Fruit fly (Drosophila melanogaster): ENCODE measurements around the gene CG18088.

Gene CG18088

DNA sequence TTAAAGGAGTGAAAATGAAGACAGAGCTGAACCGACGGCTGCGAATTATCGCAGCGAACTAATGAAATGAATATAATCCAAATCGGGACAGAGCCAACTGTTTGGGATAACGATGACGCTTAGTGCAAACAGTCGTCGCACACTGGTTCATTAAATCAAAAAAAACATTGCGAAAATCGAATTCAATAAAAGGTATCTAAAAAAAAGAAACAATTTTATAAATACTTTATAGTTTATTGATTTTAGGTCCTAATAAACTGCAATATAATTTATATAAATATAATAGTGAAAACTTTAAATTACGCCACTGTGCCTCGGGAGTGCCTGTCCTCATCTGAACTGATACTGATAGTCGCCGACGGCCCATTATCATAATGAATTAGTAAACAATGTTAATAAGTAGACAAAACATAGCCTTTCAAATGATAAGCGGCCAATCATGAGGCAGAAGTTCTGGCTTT lies 8.3 kb upstream of the CG18088 start, which contains the start of gene CG31886:
CG31886 (minus strand) TSS at position 51 of the 461 bp plus-strand sequence.
- peak; percentile 35 for TF ChIP-seq Pif1A (GFP tag; optimal IDR thresholded peaks at IDR 0.05)
- peak; percentile 72 for TF ChIP-seq fd96Ca (GFP tag; IDR thresholded peaks at IDR 0.05)
- no peak; the same call in none of the 2 replicates for TF ChIP-seq CG32121 (GFP tag; IDR thresholded peaks at IDR 0.05)
- no peak; the same call in 1 of the 2 replicates for TF ChIP-seq CG12605 (GFP tag; IDR thresholded peaks at IDR 0.05)
- TF ChIP-seq Pif1B (GFP tag; optimal IDR thresholded peaks at IDR 0.05) = peak; percentile 27
- TF ChIP-seq CG14655 (GFP tag; optimal IDR thresholded peaks at IDR 0.05) = peak; percentile 72
- TF ChIP-seq gl (tag; optimal IDR thresholded peaks at IDR 0.05) = no peak

DNA sequence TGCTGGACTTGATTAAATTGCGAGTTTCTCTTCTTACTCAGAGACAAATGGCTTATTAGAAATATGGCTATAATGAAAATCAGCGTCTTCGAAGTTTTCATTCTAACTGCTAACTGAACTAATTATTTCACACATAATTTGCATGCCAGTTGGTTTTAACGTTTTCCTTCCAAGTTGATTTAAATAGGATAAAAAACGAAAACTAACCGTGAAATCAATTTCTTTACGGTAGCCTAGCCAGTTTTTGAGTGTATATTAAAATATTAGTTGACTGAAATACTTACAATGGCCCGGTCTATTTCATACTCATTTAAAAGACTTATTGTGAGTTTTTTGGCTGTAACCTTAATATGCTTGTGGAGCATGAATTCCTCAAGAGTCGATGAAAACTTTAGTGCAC lies 5.1 kb upstream of the CG18088 start, which contains the start of the genes CG9525 and CG32985:
CG9525 (minus strand) TSS at position 101 of the 400 bp plus-strand sequence.
CG32985 (plus strand) TSS at position 280 of the 400 bp plus-strand sequence.
- no peak for TF ChIP-seq CG4496 (GFP tag; IDR thresholded peaks at IDR 0.05)
- no peak for TF ChIP-seq CG14655 (GFP tag; optimal IDR thresholded peaks at IDR 0.05)
- TF ChIP-seq CG8301 (tag; optimal IDR thresholded peaks at IDR 0.05) = no peak
- no peak for TF ChIP-seq Snoo (tag; optimal IDR thresholded peaks at IDR 0.05)
- TF ChIP-seq CG17806 (tag; optimal IDR thresholded peaks at IDR 0.05) = no peak
- TF ChIP-seq gl (tag; optimal IDR thresholded peaks at IDR 0.05) = no peak
- TF ChIP-seq CG15710 (tag; optimal IDR thresholded peaks at IDR 0.05) = no peak
- TF ChIP-seq rn (GFP tag; IDR thresholded peaks at IDR 0.05) = no peak
- no peak for TF ChIP-seq EcR (GFP tag; optimal IDR thresholded peaks at IDR 0.05)
- TF ChIP-seq CG32121 (GFP tag; IDR thresholded peaks at IDR 0.05) = no peak
- TF ChIP-seq CG34367 (tag; optimal IDR thresholded peaks at IDR 0.05) = no peak
- no peak for TF ChIP-seq CG9948 (tag; optimal IDR thresholded peaks at IDR 0.05)
- TF ChIP-seq Pif1A (GFP tag; optimal IDR thresholded peaks at IDR 0.05) = no peak
- TF ChIP-seq Ets98B (GFP tag; IDR thresholded peaks at IDR 0.05) = no peak
- no peak for TF ChIP-seq CG12605 (GFP tag; IDR thresholded peaks at IDR 0.05)
- TF ChIP-seq CG10348 (GFP tag; IDR thresholded peaks at IDR 0.05) = no peak
- TF ChIP-seq CG8159 (tag; optimal IDR thresholded peaks at IDR 0.05) = no peak
- no peak for TF ChIP-seq fd96Ca (GFP tag; IDR thresholded peaks at IDR 0.05)
- TF ChIP-seq Pif1B (GFP tag; optimal IDR thresholded peaks at IDR 0.05) = no peak
- no peak for TF ChIP-seq CG13204 (GFP tag; optimal IDR thresholded peaks at IDR 0.05)

DNA sequence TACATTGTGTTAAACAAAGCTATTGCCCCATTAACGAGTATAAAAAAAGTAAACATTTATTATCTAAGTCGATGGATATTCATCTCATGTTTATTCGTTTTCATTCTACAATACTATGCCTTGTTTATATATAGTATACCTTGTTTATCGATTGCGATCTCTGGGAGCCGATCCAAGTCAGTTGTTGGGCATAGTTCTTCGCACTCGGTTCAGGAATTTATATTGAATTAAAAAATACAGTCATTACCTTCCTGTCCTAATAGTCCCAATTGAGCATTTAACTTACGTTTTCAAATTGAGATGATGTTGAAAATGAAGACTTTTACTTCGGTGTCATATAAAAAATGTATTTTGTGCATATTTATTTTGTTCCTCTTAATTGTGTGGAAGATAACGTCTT lies 2.7 kb upstream of the CG18088 start, which contains the start of gene CG32984:
CG32984 (plus strand) TSS at position 301 of the 400 bp plus-strand sequence.
- TF ChIP-seq D1 (tag; optimal IDR thresholded peaks at IDR 0.05) = no peak

DNA sequence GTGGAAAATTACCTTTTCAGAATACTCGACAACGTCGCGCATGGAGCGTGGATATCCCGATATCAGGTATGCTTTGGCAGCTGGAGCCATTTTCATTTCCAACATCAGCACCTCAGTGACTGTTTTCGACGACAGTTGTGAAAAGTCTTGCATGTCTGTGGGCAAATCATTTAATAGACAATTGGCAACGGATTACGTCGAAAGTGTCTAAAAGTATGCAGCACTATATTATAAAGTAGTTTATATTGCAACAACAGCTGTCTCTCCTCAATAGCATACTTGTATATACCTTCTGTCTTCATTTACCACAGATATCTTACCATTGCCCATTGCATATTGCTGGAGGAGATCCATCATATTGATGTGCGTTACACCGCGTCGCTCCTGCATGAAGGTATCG lies 5.6 kb downstream of the CG18088 start:
- no peak for TF ChIP-seq Pif1A (GFP tag; optimal IDR thresholded peaks at IDR 0.05)
- TF ChIP-seq fd96Ca (GFP tag; IDR thresholded peaks at IDR 0.05) = no peak
- TF ChIP-seq rn (GFP tag; IDR thresholded peaks at IDR 0.05) = no peak
- TF ChIP-seq gl (tag; optimal IDR thresholded peaks at IDR 0.05) = no peak
- TF ChIP-seq CG17806 (tag; optimal IDR thresholded peaks at IDR 0.05) = no peak
- no peak for TF ChIP-seq CG13204 (GFP tag; optimal IDR thresholded peaks at IDR 0.05)
- TF ChIP-seq Ets98B (GFP tag; IDR thresholded peaks at IDR 0.05) = no peak
- TF ChIP-seq CG8301 (tag; optimal IDR thresholded peaks at IDR 0.05) = no peak
- TF ChIP-seq CG9948 (tag; optimal IDR thresholded peaks at IDR 0.05) = no peak
- TF ChIP-seq Snoo (tag; optimal IDR thresholded peaks at IDR 0.05) = no peak
- no peak for TF ChIP-seq CG10348 (GFP tag; IDR thresholded peaks at IDR 0.05)
- no peak for TF ChIP-seq CG4496 (GFP tag; IDR thresholded peaks at IDR 0.05)
- TF ChIP-seq Pif1B (GFP tag; optimal IDR thresholded peaks at IDR 0.05) = no peak
- no peak for TF ChIP-seq CG8159 (tag; optimal IDR thresholded peaks at IDR 0.05)

DNA sequence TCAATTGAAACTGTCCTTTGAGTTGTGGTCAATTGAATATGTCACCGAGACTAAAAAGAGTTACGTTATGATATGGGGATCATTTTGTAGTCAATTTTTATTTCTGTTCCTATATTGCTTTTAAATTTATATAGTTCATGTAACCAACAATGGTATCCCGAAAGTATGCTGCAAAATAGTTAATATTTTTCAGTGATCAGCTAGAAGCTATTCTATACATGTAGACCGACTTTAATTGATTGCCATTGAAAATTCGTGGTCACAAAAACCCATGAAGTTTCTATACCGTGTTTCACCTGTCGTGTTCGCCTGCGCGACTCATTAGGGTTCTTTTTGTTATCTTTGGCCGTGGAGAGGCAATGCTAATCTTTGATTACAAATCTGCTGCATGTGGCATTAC lies 7.2 kb downstream of the CG18088 start:
- TF ChIP-seq CG14655 (GFP tag; optimal IDR thresholded peaks at IDR 0.05) (no peak), CG9948 (tag; optimal IDR thresholded peaks at IDR 0.05) (no peak), gl (tag; optimal IDR thresholded peaks at IDR 0.05) (no peak), CG13204 (GFP tag; optimal IDR thresholded peaks at IDR 0.05) (no peak), EcR (GFP tag; optimal IDR thresholded peaks at IDR 0.05) (no peak), CG8301 (tag; optimal IDR thresholded peaks at IDR 0.05) (no peak), CG4496 (GFP tag; IDR thresholded peaks at IDR 0.05) (no peak), D1 (tag; optimal IDR thresholded peaks at IDR 0.05) (no peak), CG8159 (tag; optimal IDR thresholded peaks at IDR 0.05) (no peak), fd96Ca (GFP tag; IDR thresholded peaks at IDR 0.05) (no peak), Pif1B (GFP tag; optimal IDR thresholded peaks at IDR 0.05) (no peak), CG34367 (tag; optimal IDR thresholded peaks at IDR 0.05) (no peak), Ets98B (GFP tag; IDR thresholded peaks at IDR 0.05) (no peak), Pif1A (GFP tag; optimal IDR thresholded peaks at IDR 0.05) (no peak), CG15710 (tag; optimal IDR thresholded peaks at IDR 0.05) (no peak), CG10348 (GFP tag; IDR thresholded peaks at IDR 0.05) (no peak), CG17806 (tag; optimal IDR thresholded peaks at IDR 0.05) (no peak), CG12605 (GFP tag; IDR thresholded peaks at IDR 0.05) (no peak), CG32121 (GFP tag; IDR thresholded peaks at IDR 0.05) (no peak)

DNA sequence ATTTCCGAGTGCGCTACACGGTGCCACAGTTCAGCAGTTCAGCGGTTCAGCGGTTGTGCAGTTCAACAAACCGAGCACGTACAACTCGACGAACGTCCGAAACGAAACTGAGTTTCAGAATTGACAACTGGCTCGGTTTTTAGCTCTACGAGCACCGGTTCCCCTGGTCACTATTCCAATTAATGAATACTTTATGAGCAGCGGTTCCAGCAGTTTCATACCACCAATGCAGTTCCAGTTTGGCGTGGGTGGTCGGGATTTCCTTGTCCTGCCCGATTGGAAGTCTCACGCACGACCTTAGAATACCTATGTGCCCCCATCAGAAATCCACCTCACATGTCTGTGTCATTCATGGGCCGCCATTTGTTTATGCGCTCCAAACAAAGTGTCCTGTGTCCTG lies 8.0 kb downstream of the CG18088 start, which contains the start of gene CG9541:
CG9541 (minus strand) TSS at position 101 of the 400 bp plus-strand sequence.
- TF ChIP-seq Pif1A (GFP tag; optimal IDR thresholded peaks at IDR 0.05) = no peak
- no peak for TF ChIP-seq CG14655 (GFP tag; optimal IDR thresholded peaks at IDR 0.05)
- no peak for TF ChIP-seq Ets98B (GFP tag; IDR thresholded peaks at IDR 0.05)
- TF ChIP-seq EcR (GFP tag; optimal IDR thresholded peaks at IDR 0.05) = no peak
- TF ChIP-seq D1 (tag; optimal IDR thresholded peaks at IDR 0.05) = no peak
- TF ChIP-seq CG32121 (GFP tag; IDR thresholded peaks at IDR 0.05) = no peak
- no peak for TF ChIP-seq CG8301 (tag; optimal IDR thresholded peaks at IDR 0.05)
- TF ChIP-seq CG8159 (tag; optimal IDR thresholded peaks at IDR 0.05) = no peak
- TF ChIP-seq fd96Ca (GFP tag; IDR thresholded peaks at IDR 0.05) = no peak
- no peak for TF ChIP-seq Snoo (tag; optimal IDR thresholded peaks at IDR 0.05)
- no peak for TF ChIP-seq CG17806 (tag; optimal IDR thresholded peaks at IDR 0.05)
- no peak for TF ChIP-seq CG10348 (GFP tag; IDR thresholded peaks at IDR 0.05)
- no peak for TF ChIP-seq Pif1B (GFP tag; optimal IDR thresholded peaks at IDR 0.05)
- no peak for TF ChIP-seq rn (GFP tag; IDR thresholded peaks at IDR 0.05)
- no peak for TF ChIP-seq CG13204 (GFP tag; optimal IDR thresholded peaks at IDR 0.05)
- no peak for TF ChIP-seq CG4496 (GFP tag; IDR thresholded peaks at IDR 0.05)
